Worm (Caenorhabditis elegans): ENCODE data around the gene exos-4.2.

exos-4.2 gene

ce11 chrIII:909540-909939, 49.5 kb downstream of the exos-4.2 start, which contains the start of gene crls-1:
crls-1 (minus strand) TSS chrIII:909902.
- TF ChIP-seq B0310.2 (tag; optimal IDR thresholded peaks at IDR 0.05) (no peak), tra-4 (tag; optimal IDR thresholded peaks at IDR 0.05) (no peak), tbx-37 (GFP tag; conservative IDR thresholded peaks at IDR 0.05) (no peak), ets-7 (tag; optimal IDR thresholded peaks at IDR 0.05) (no peak), ceh-13 (GFP tag; optimal IDR thresholded peaks at IDR 0.05) (no peak), ama-1 (optimal IDR thresholded peaks at IDR 0.05) (no peak), hmbx-1 (tag; optimal IDR thresholded peaks at IDR 0.05) (no peak)

- TF ChIP-seq hmg-4 (GFP tag; optimal IDR thresholded peaks at IDR 0.05) (no peak), sea-1 (GFP tag; conservative IDR thresholded peaks at IDR 0.05) (no peak), ama-1 (optimal IDR thresholded peaks at IDR 0.05) (no peak), ceh-13 (GFP tag; optimal IDR thresholded peaks at IDR 0.05) (no peak), flt-1 (GFP tag; IDR thresholded peaks at IDR 0.05) (no peak), hnd-1 (tag; optimal IDR thresholded peaks at IDR 0.05) (no peak), hmbx-1 (tag; optimal IDR thresholded peaks at IDR 0.05) (no peak), F13C5.2 (tag; optimal IDR thresholded peaks at IDR 0.05) (no peak), B0310.2 (tag; optimal IDR thresholded peaks at IDR 0.05) (no peak), ceh-36 (tag; optimal IDR thresholded peaks at IDR 0.05) (no peak), aly-1 (tag; optimal IDR thresholded peaks at IDR 0.05) (no peak), tra-4 (tag; optimal IDR thresholded peaks at IDR 0.05) (no peak), ets-7 (tag; optimal IDR thresholded peaks at IDR 0.05) (no peak), tbx-37 (GFP tag; conservative IDR thresholded peaks at IDR 0.05) (no peak), tbx-11 (GFP tag; IDR thresholded peaks at IDR 0.05) (no peak), scrt-1 (GFP tag; IDR thresholded peaks at IDR 0.05) (no peak), pes-1 (GFP tag; IDR thresholded peaks at IDR 0.05) (no peak)
Observed at ce11 chrIII:910540-911311, 50.7 kb downstream of the exos-4.2 start, which contains the start of the genes F23H11.5 and bra-2. F23H11.5 (minus strand) TSS chrIII:910590. bra-2 (plus strand) TSS chrIII:911261.
